Worm (Caenorhabditis elegans) whole organism, L1 larva: ENCODE results near the gene ZK896.1.

Source experiments
- C16A3.4 ChIP-seq: fragments of 150-350 bp; optimal IDR thresholded peaks from 2 replicates; lab custom pipeline; 2014; ENCODE audit warnings: missing biosample characterization, missing genetic modification characterization
- C34B4.2 ChIP-seq: sonication (generic microtip); optimal IDR thresholded peaks from 2 replicates; lab custom pipeline; 2017; ENCODE audit warnings: mild to moderate bottlenecking, missing genetic modification characterization, missing compliant biosample characterization
- aly-2 ChIP-seq: fragments of 150-350 bp; optimal IDR thresholded peaks from 2 replicates; lab custom pipeline; 2014; ENCODE audit warnings: missing biosample characterization, missing genetic modification characterization
- ceh-8 ChIP-seq: fragments of 200-800 bp; sonication (Bioruptor generic); optimal IDR thresholded peaks from 2 replicates; lab custom pipeline; 2018; ENCODE audit warnings: mild to moderate bottlenecking, missing genetic modification characterization, moderate library complexity, missing compliant biosample characterization
- ceh-82 ChIP-seq, 3 experiments: fragments of 150-350 bp in 1 of 3; sonication (generic microtip) in 2 of 3; optimal IDR thresholded peaks; 2 replicates each; lab custom pipeline; 2014 to 2017; ENCODE audit warnings: missing biosample characterization in 3 of 3, missing genetic modification characterization in 3 of 3
- dpl-1 ChIP-seq, 3 experiments: fragments of 150-350 bp in 2 of 3; sonication (generic microtip) in 1 of 3; optimal IDR thresholded peaks; 2 replicates each; lab custom pipeline; 2014 to 2017; ENCODE audit warnings: missing biosample characterization in 3 of 3, missing genetic modification characterization in 3 of 3, missing genetic modification reagents in 3 of 3
- dsc-1 ChIP-seq: sonication (generic microtip); optimal IDR thresholded peaks from 2 replicates; lab custom pipeline; 2016; ENCODE audit warnings: mild to moderate bottlenecking, missing genetic modification characterization, missing compliant biosample characterization
- efl-1 ChIP-seq, 4 experiments: fragments of 150-350 bp; optimal IDR thresholded peaks in 3 of 4; peaks in 1 of 4; 1 replicate in 1 of 4; 2 replicates in 3 of 4; lab custom pipeline; 2014; ENCODE audit warnings: missing biosample characterization in 2 of 4, missing genetic modification characterization in 2 of 4, missing genetic modification reagents in 2 of 4
- elt-2 ChIP-seq: sonication (generic microtip); optimal IDR thresholded peaks from 2 replicates; lab custom pipeline; 2016; ENCODE audit warnings: missing genetic modification characterization, mild to moderate bottlenecking, inconsistent platforms, missing compliant biosample characterization, missing genetic modification reagents
- fkh-4 ChIP-seq: sonication (generic microtip); optimal IDR thresholded peaks from 2 replicates; lab custom pipeline; 2016; ENCODE audit warnings: missing compliant biosample characterization, missing genetic modification characterization, borderline replicate concordance
- fos-1 ChIP-seq: fragments of 150-350 bp; optimal IDR thresholded peaks from 2 replicates; lab custom pipeline; 2014; ENCODE audit warnings: missing biosample characterization, missing genetic modification characterization
- grh-1 ChIP-seq: fragments of 200-800 bp; sonication (Bioruptor generic); IDR thresholded peaks from 2 replicates; pipeline ENCODE4 v1.3.6; 2022; ENCODE audit warnings: missing genetic modification reagents, missing genetic modification characterization, missing compliant biosample characterization
- hlh-17 ChIP-seq: fragments of 200-800 bp; sonication (Bioruptor generic); optimal IDR thresholded peaks from 2 replicates; lab custom pipeline; 2018; ENCODE audit warnings: missing genetic modification characterization, mild to moderate bottlenecking, missing compliant biosample characterization, moderate library complexity, borderline replicate concordance
- irx-1 ChIP-seq: sonication (generic microtip); optimal IDR thresholded peaks from 2 replicates; lab custom pipeline; 2016; ENCODE audit warnings: missing genetic modification characterization, missing compliant biosample characterization
- jun-1 ChIP-seq: fragments of 150-350 bp; optimal IDR thresholded peaks from 2 replicates; lab custom pipeline; 2014; ENCODE audit warnings: missing biosample characterization, missing genetic modification reagents, missing genetic modification characterization
- lin-35 ChIP-seq, 2 experiments: fragments of 150-350 bp; optimal IDR thresholded peaks; 2 replicates each; lab custom pipeline; 2014; ENCODE audit warnings: missing biosample characterization in 2 of 2, missing genetic modification characterization in 2 of 2, missing genetic modification reagents in 2 of 2
- lsy-2 ChIP-seq, 2 experiments: fragments of 150-350 bp; optimal IDR thresholded peaks; 2 replicates each; lab custom pipeline; 2014; ENCODE audit warnings: missing biosample characterization in 2 of 2, missing genetic modification characterization in 2 of 2
- mep-1 ChIP-seq: fragments of 150-350 bp; optimal IDR thresholded peaks from 2 replicates; lab custom pipeline; 2014; ENCODE audit warnings: missing biosample characterization, missing genetic modification characterization
- nhr-20 ChIP-seq: sonication (generic microtip); optimal IDR thresholded peaks from 2 replicates; lab custom pipeline; 2016; ENCODE audit warnings: mild to moderate bottlenecking, missing genetic modification characterization, missing compliant biosample characterization
- nhr-237 ChIP-seq: fragments of 150-350 bp; optimal IDR thresholded peaks from 2 replicates; lab custom pipeline; 2014; ENCODE audit warnings: missing biosample characterization, missing genetic modification characterization
- pag-3 ChIP-seq: sonication (generic microtip); optimal IDR thresholded peaks from 2 replicates; lab custom pipeline; 2017; ENCODE audit warnings: missing genetic modification characterization, mild to moderate bottlenecking, missing compliant biosample characterization, antibody characterized with exemption, borderline replicate concordance; ENCODE audit not compliant: insufficient read depth
- pax-3 ChIP-seq: fragments of 200-800 bp; sonication (Bioruptor generic); optimal IDR thresholded peaks from 2 replicates; lab custom pipeline; 2018; ENCODE audit warnings: mild to moderate bottlenecking, missing genetic modification characterization, moderate library complexity, missing compliant biosample characterization
- pqm-1 ChIP-seq: sonication (generic microtip); optimal IDR thresholded peaks from 3 replicates; lab custom pipeline; 2017; ENCODE audit warnings: missing biosample characterization, missing genetic modification characterization
- skn-1 ChIP-seq: fragments of 150-350 bp; optimal IDR thresholded peaks from 2 replicates; lab custom pipeline; 2014; ENCODE audit warnings: missing biosample characterization, missing genetic modification characterization
- snpc-4 ChIP-seq: fragments of 150-350 bp; optimal IDR thresholded peaks from 2 replicates; lab custom pipeline; 2014; ENCODE audit warnings: missing biosample characterization, missing genetic modification characterization
- sptf-1 ChIP-seq: fragments of 150-350 bp; optimal IDR thresholded peaks from 2 replicates; lab custom pipeline; 2014; ENCODE audit warnings: missing biosample characterization, missing genetic modification characterization
- sup-37 ChIP-seq: fragments of 200-800 bp; sonication (Bioruptor generic); optimal IDR thresholded peaks from 2 replicates; lab custom pipeline; 2018; ENCODE audit warnings: mild to moderate bottlenecking, missing genetic modification characterization, missing compliant biosample characterization
- tbx-2 ChIP-seq: sonication (generic microtip); optimal IDR thresholded peaks from 2 replicates; lab custom pipeline; 2016; ENCODE audit warnings: missing genetic modification characterization, missing compliant biosample characterization
- unc-30 ChIP-seq: sonication (generic microtip); optimal IDR thresholded peaks from 2 replicates; lab custom pipeline; 2017; ENCODE audit warnings: missing biosample characterization, missing genetic modification characterization
- vab-15 ChIP-seq: sonication (generic microtip); optimal IDR thresholded peaks from 2 replicates; lab custom pipeline; 2017; ENCODE audit warnings: missing genotype, mild to moderate bottlenecking, missing genetic modification characterization, missing compliant biosample characterization
- zag-1 ChIP-seq: fragments of 150-350 bp; optimal IDR thresholded peaks from 2 replicates; lab custom pipeline; 2014; ENCODE audit warnings: missing biosample characterization, missing genetic modification characterization
- ztf-11 ChIP-seq, 2 experiments: sonication (generic microtip); optimal IDR thresholded peaks; 2 replicates each; lab custom pipeline; 2016 to 2017; ENCODE audit warnings: missing genetic modification characterization in 2 of 2, missing biosample characterization in 1 of 2, missing compliant biosample characterization in 1 of 2

The ZK896.1 gene

ce11 chrIV:12869383-12869782, 5.8 kb downstream of the ZK896.1 start:
- TF ChIP-seq hlh-17 (GFP tag; lab: Kevin White, UChicago) (no peak), elt-2 (tag; lab: Kevin White, UChicago) (peak; percentile 34), sptf-1 (tag; lab: Kevin White, UChicago) (no peak), ztf-11 (tag; optimal IDR thresholded peaks at IDR 0.05; lab: Kevin White, UChicago) (no peak)

DNA sequence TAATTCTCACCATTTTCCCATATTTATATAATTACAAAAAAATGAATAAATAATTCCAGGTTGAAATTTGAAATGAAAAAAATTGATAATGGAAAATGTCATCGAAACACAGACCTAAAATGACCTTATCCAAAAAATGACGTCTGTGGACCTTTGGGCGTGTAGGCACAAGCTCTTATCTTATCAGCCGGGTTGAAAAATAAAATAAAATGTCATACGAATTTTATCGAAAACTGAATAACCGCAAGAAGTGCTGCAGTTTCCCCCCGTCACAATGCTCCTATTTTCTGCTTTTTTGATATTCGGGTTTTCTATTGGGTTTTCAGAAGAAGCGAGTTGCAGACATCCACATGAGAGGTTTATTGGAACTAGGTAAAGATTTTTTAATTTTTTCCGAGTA, 9.3 kb downstream of the ZK896.1 start, which contains the start of gene clec-186:
Gene clec-186 (plus strand): TSS at position 226 of the 400 bp plus-strand sequence.
- TF ChIP-seq pax-3 (peak; percentile 45), elt-2 (tag; lab: Kevin White, UChicago) (peak; percentile 97), pqm-1 (tag; lab: Kevin White, UChicago) (peak; percentile 40), C34B4.2 (no peak), snpc-4 (tag; lab: Kevin White, UChicago) (no peak), jun-1 (tag; lab: Kevin White, UChicago) (peak; percentile 5), efl-1 (optimal IDR thresholded peaks at IDR 0.05; lab: Kevin White, UChicago) (no peak), efl-1 (GFP tag; optimal IDR thresholded peaks at IDR 0.05 in 1 of 2; lab: Kevin White, UChicago) (peak in 1 of 2 experiments; percentile 20), nhr-20 (peak; percentile 18), unc-30 (no peak)
- TF ChIP-seq, all 84 proteins: peak for 6

- no peak for TF ChIP-seq pag-3 (tag; lab: Kevin White, UChicago)
- TF ChIP-seq lsy-2 (tag; optimal IDR thresholded peaks at IDR 0.05; lab: Kevin White, UChicago) = no peak
- no peak for TF ChIP-seq sup-37 (GFP tag; lab: Kevin White, UChicago)
- TF ChIP-seq dsc-1 = peak; percentile 27
Measured at ce11 chrIV:12859797-12860196, 15.4 kb downstream of the ZK896.1 start, which contains the start of gene gcy-18. TSS of gene gcy-18 (plus strand) at chrIV:12860097.

DNA sequence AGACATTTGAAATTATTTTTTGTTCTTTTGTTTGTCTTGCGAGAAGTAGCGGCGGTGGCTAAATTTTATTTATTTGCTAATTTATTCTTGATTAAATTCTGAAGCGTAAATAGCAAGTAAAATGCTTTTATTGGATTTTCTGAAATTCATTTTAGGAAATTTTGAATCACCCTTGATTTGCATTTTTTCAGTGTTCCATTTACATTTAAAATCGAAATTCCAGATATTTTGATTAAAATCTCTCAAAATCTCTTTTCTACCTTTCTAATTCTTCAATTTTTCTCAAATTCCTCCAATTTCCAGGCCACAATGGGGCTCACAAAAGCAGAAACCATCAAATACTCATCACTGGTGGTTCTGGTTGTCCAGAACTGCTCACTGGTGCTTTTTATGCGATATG, 19.9 kb downstream of the ZK896.1 start, which contains the start of gene nstp-5:
Gene nstp-5 (plus strand): TSS at position 301 of the 400 bp plus-strand sequence.
- TF ChIP-seq dsc-1 (no peak), nhr-237 (tag; lab: Kevin White, UChicago) (no peak)

- TF ChIP-seq irx-1 (tag; lab: Kevin White, UChicago) = no peak
- TF ChIP-seq efl-1 (optimal IDR thresholded peaks at IDR 0.05; lab: Kevin White, UChicago) = peak; percentile 73 to 84
- peak; percentile 74 to 97 for TF ChIP-seq efl-1 (GFP tag; optimal IDR thresholded peaks at IDR 0.05 in 1 of 2; lab: Kevin White, UChicago)
- TF ChIP-seq ztf-11 (tag; optimal IDR thresholded peaks at IDR 0.05; lab: Kevin White, UChicago) = no peak
- no peak for TF ChIP-seq zag-1
- no peak for TF ChIP-seq nhr-20
- no peak for TF ChIP-seq fkh-4 (tag; lab: Kevin White, UChicago)
- peak; percentile 48 to 71 (median 58) for TF ChIP-seq dpl-1 (GFP tag; optimal IDR thresholded peaks at IDR 0.05; lab: Kevin White, UChicago)
- TF ChIP-seq lin-35 (GFP tag; optimal IDR thresholded peaks at IDR 0.05; lab: Kevin White, UChicago) = peak; percentile 39 to 62
- TF ChIP-seq tbx-2 (tag; lab: Kevin White, UChicago) = no peak
- no peak for TF ChIP-seq vab-15
Measured at ce11 chrIV:12854372-12855114, 20.6 kb downstream of the ZK896.1 start.

- no peak for TF ChIP-seq C16A3.4 (tag; lab: Kevin White, UChicago)
- no peak for TF ChIP-seq mep-1
- TF ChIP-seq efl-1 (optimal IDR thresholded peaks at IDR 0.05; lab: Kevin White, UChicago) = peak; percentile 6 to 42
- TF ChIP-seq efl-1 (GFP tag; optimal IDR thresholded peaks at IDR 0.05 in 1 of 2; lab: Kevin White, UChicago) = no peak
- TF ChIP-seq skn-1 = no peak
- no peak for TF ChIP-seq aly-2
- no peak for TF ChIP-seq elt-2 (tag; lab: Kevin White, UChicago)
- no peak for TF ChIP-seq dsc-1
- TF ChIP-seq ceh-82 (tag; optimal IDR thresholded peaks at IDR 0.05; lab: Kevin White, UChicago) = peak in 1 of 3 experiments; percentile 16
- TF ChIP-seq ceh-8 (GFP tag; lab: Kevin White, UChicago) = no peak
- TF ChIP-seq fos-1 (tag; lab: Kevin White, UChicago) = no peak
- peak in 1 of 3 experiments; percentile 5 for TF ChIP-seq dpl-1 (GFP tag; optimal IDR thresholded peaks at IDR 0.05; lab: Kevin White, UChicago)
- TF ChIP-seq grh-1 = no peak
Measured at ce11 chrIV:12849030-12849560, 26.1 kb downstream of the ZK896.1 start, which contains the start of gene srf-3. TSS of gene srf-3 (plus strand) at chrIV:12849510.
